Worm (Caenorhabditis elegans) whole organism, L4 larva: ENCODE measurements around the gene cisd-3.1.

Experiments used
- fos-1 ChIP-seq: fragments of 150-350 bp; optimal IDR thresholded peaks from 2 replicates; lab custom pipeline; 2014; ENCODE audit warnings: missing biosample characterization, missing genetic modification characterization
- lin-15B ChIP-seq: fragments of 150-350 bp; sonication (generic microtip); optimal IDR thresholded peaks from 3 replicates; lab custom pipeline; 2014; ENCODE audit warnings: missing biosample characterization, missing genetic modification characterization
- lin-39 ChIP-seq: fragments of 150-350 bp; optimal IDR thresholded peaks from 2 replicates; lab custom pipeline; 2014; ENCODE audit warnings: missing biosample characterization, missing genetic modification reagents, missing genetic modification characterization
- mdl-1 ChIP-seq, 2 experiments: fragments of 150-350 bp in 1 of 2; sonication (generic microtip) in 1 of 2; optimal IDR thresholded peaks; 2 replicates each; lab custom pipeline; 2014 to 2017; ENCODE audit warnings: missing biosample characterization in 2 of 2, missing genetic modification characterization in 2 of 2
- nhr-237 ChIP-seq: sonication (generic microtip); optimal IDR thresholded peaks from 2 replicates; lab custom pipeline; 2017; ENCODE audit warnings: missing biosample characterization, missing genetic modification characterization
- nhr-6 ChIP-seq: fragments of 150-350 bp; optimal IDR thresholded peaks from 2 replicates; lab custom pipeline; 2014; ENCODE audit warnings: missing biosample characterization, missing genetic modification characterization
- pha-4 ChIP-seq, 2 experiments: fragments of 150-350 bp in 1 of 2; fragments of 200-800 bp in 1 of 2; sonication (Bioruptor generic) in 1 of 2; IDR thresholded peaks in 1 of 2; optimal IDR thresholded peaks in 1 of 2; 2 replicates each; pipeline versions ENCODE4 v1.3.6 to Lab custom; 2014 to 2022; ENCODE audit warnings: missing genetic modification characterization in 2 of 2, missing genetic modification reagents in 2 of 2, missing biosample characterization in 1 of 2, missing compliant biosample characterization in 1 of 2
- snpc-1.2 ChIP-seq: fragments of 200-800 bp; sonication (Bioruptor generic); IDR thresholded peaks from 2 replicates; pipeline ENCODE4 v1.3.6; 2022; ENCODE audit warnings: missing genetic modification reagents, missing genetic modification characterization, missing compliant biosample characterization
- tag-97 ChIP-seq: fragments of 200-800 bp; sonication (Bioruptor generic); IDR thresholded peaks from 2 replicates; pipeline ENCODE4 v1.3.6; 2022; ENCODE audit warnings: missing genetic modification characterization, missing compliant biosample characterization
- tra-1 ChIP-seq: fragments of 200-800 bp; sonication (Bioruptor generic); IDR thresholded peaks from 2 replicates; pipeline ENCODE4 v1.3.6; 2022; ENCODE audit warnings: missing genetic modification reagents, missing genetic modification characterization, missing compliant biosample characterization
- unc-62 ChIP-seq, 3 experiments: fragments of 150-350 bp in 1 of 3; sonication (generic microtip); optimal IDR thresholded peaks in 2 of 3; peaks in 1 of 3; 1 replicate in 1 of 3; 2 replicates in 2 of 3; lab custom pipeline; 2014 to 2017; ENCODE audit warnings: missing biosample characterization in 3 of 3, missing genetic modification characterization in 3 of 3, missing genetic modification reagents in 3 of 3, missing genotype in 1 of 3
- zip-2 ChIP-seq: fragments of 150-350 bp; optimal IDR thresholded peaks from 2 replicates; lab custom pipeline; 2014; ENCODE audit warnings: missing biosample characterization, missing genetic modification characterization

- TF ChIP-seq lin-39 (tag; lab: Kevin White, UChicago), result no peak
- no peak for TF ChIP-seq nhr-6 (tag; lab: Kevin White, UChicago)
- TF ChIP-seq fos-1 (tag; lab: Kevin White, UChicago), result no peak
- TF ChIP-seq tra-1 (GFP tag; lab: Robert Waterston, UW), result no peak
- no peak for TF ChIP-seq tag-97 (GFP tag; lab: Robert Waterston, UW)
- TF ChIP-seq nhr-237 (tag; lab: Kevin White, UChicago), result no peak
- TF ChIP-seq mdl-1 (tag; optimal IDR thresholded peaks at IDR 0.05; lab: Kevin White, UChicago), result no peak
- no peak for TF ChIP-seq pha-4 (GFP tag; IDR thresholded peaks at IDR 0.05; lab: Robert Waterston, UW)
- no peak for TF ChIP-seq pha-4 (tag; optimal IDR thresholded peaks at IDR 0.05; lab: Kevin White, UChicago)
- no peak for TF ChIP-seq snpc-1.2
- TF ChIP-seq lin-15B (tag; lab: Kevin White, UChicago), result no peak
- no peak for TF ChIP-seq unc-62 (GFP tag; optimal IDR thresholded peaks at IDR 0.05 in 1 of 2; lab: Kevin White, UChicago)
- no peak for TF ChIP-seq unc-62 (tag; optimal IDR thresholded peaks at IDR 0.05; lab: Kevin White, UChicago)
- no peak for TF ChIP-seq zip-2 (tag; lab: Kevin White, UChicago)
These were observed 2.3 kb downstream of the cisd-3.1 start, which contains the start of gene M88.3 for ce11 chrIII:4544959-4545358.
